Worm (Caenorhabditis elegans) whole organism, mixed stage, embryonic: Measurements from ENCODE around the gene R07E5.19.

Experiments
- ceh-39 ChIP-seq: fragments of 150-350 bp; optimal IDR thresholded peaks from 2 replicates; lab custom pipeline; 2014; ENCODE audit warnings: missing biosample characterization, missing genetic modification characterization
- drap-1 ChIP-seq: fragments of 200-800 bp; sonication (Bioruptor generic); optimal IDR thresholded peaks from 3 replicates; lab custom pipeline; 2018; ENCODE audit warnings: mild to moderate bottlenecking, missing genetic modification characterization, missing compliant biosample characterization
- nhr-2 ChIP-seq: fragments of 150-350 bp; optimal IDR thresholded peaks from 2 replicates; lab custom pipeline; 2014; ENCODE audit warnings: missing biosample characterization, missing genetic modification characterization
- nhr-237 ChIP-seq: fragments of 150-350 bp; optimal IDR thresholded peaks from 2 replicates; lab custom pipeline; 2014; ENCODE audit warnings: missing biosample characterization, missing genetic modification characterization
- nhr-28 ChIP-seq: fragments of 150-350 bp; optimal IDR thresholded peaks from 2 replicates; lab custom pipeline; 2014; ENCODE audit warnings: missing biosample characterization, missing genetic modification characterization
- pha-4 ChIP-seq: fragments of 150-350 bp; optimal IDR thresholded peaks from 2 replicates; lab custom pipeline; 2018; ENCODE audit warnings: missing biosample characterization, missing genetic modification reagents, missing genetic modification characterization
- unc-62 ChIP-seq: fragments of 150-350 bp; optimal IDR thresholded peaks from 2 replicates; lab custom pipeline; 2014; ENCODE audit warnings: missing biosample characterization, missing genetic modification reagents, missing genetic modification characterization

ce11 chrIII:4390421-4390820 lies 27.4 kb downstream of the R07E5.19 start:
- TF ChIP-seq pha-4 (tag; lab: Kevin White, UChicago): no peak
- TF ChIP-seq nhr-237 (tag; lab: Kevin White, UChicago): no peak
- no peak for TF ChIP-seq unc-62
- no peak for TF ChIP-seq drap-1 (GFP tag; lab: Kevin White, UChicago)
- TF ChIP-seq nhr-2: no peak
- TF ChIP-seq ceh-39 (tag; lab: Kevin White, UChicago): no peak
- no peak for TF ChIP-seq nhr-28 (tag; lab: Kevin White, UChicago)
